Fruit fly (Drosophila melanogaster): ENCODE data around the gene sxe2.
A peak's percentile ranks its signal among the peaks of the same experiment; 100 is the strongest.

dm6 chr3R:16099268-16100240 is 15.9 kb downstream of the sxe2 start:
- peak; percentile 82 for TF ChIP-seq vri (GFP tag; optimal IDR thresholded peaks at IDR 0.05)
- peak; percentile 52 for TF ChIP-seq CG6808 (GFP tag; optimal IDR thresholded peaks at IDR 0.05)
- no peak for TF ChIP-seq CG4318 (GFP tag; optimal IDR thresholded peaks at IDR 0.05)
- TF ChIP-seq ss (GFP tag; optimal IDR thresholded peaks at IDR 0.05), result peak; percentile 72 to 76
- TF ChIP-seq CG1621 (tag; optimal IDR thresholded peaks at IDR 0.05), result peak; percentile 29
- TF ChIP-seq Eip93F (GFP tag; optimal IDR thresholded peaks at IDR 0.05), result peak; percentile 38
- TF ChIP-seq CG6854 (GFP tag; optimal IDR thresholded peaks at IDR 0.05), result peak; percentile 61
- TF ChIP-seq CG10631 (GFP tag; optimal IDR thresholded peaks at IDR 0.05), result no peak
- peak; percentile 21 for TF ChIP-seq CG34406 (GFP tag; optimal IDR thresholded peaks at IDR 0.05)
- peak; percentile 12 for TF ChIP-seq CG9139 (GFP tag; optimal IDR thresholded peaks at IDR 0.05)
- no peak for TF ChIP-seq fd59A (GFP tag; optimal IDR thresholded peaks at IDR 0.05)
- no peak for TF ChIP-seq CG7368 (GFP tag; optimal IDR thresholded peaks at IDR 0.05)
